Worm (Caenorhabditis elegans) whole organism, L1 larva: ENCODE results near the gene K03H1.13.
A peak's percentile ranks its signal among the peaks of the same experiment; 100 is the strongest.

Experiments
- C16A3.4 ChIP-seq: fragments of 150-350 bp; optimal IDR thresholded peaks from 2 replicates; lab custom pipeline; 2014; ENCODE audit warnings: missing biosample characterization, missing genetic modification characterization
- fkh-10 ChIP-seq: sonication (generic microtip); optimal IDR thresholded peaks from 2 replicates; lab custom pipeline; 2017; ENCODE audit warnings: missing biosample characterization, missing genetic modification reagents, missing genetic modification characterization
- lir-3 ChIP-seq: sonication (generic microtip); optimal IDR thresholded peaks from 2 replicates; lab custom pipeline; 2016; ENCODE audit warnings: mild to moderate bottlenecking, missing genetic modification characterization, moderate library complexity, missing compliant biosample characterization; ENCODE audit not compliant: poor library complexity
- nhr-12 ChIP-seq: sonication (generic microtip); optimal IDR thresholded peaks from 2 replicates; lab custom pipeline; 2017; ENCODE audit warnings: missing biosample characterization, missing genetic modification characterization
- nhr-237 ChIP-seq: fragments of 150-350 bp; optimal IDR thresholded peaks from 2 replicates; lab custom pipeline; 2014; ENCODE audit warnings: missing biosample characterization, missing genetic modification characterization
- nhr-77 ChIP-seq: fragments of 150-350 bp; optimal IDR thresholded peaks from 2 replicates; lab custom pipeline; 2014; ENCODE audit warnings: missing biosample characterization, missing genetic modification characterization
- unc-130 ChIP-seq: fragments of 150-350 bp; optimal IDR thresholded peaks from 2 replicates; lab custom pipeline; 2017; ENCODE audit warnings: missing biosample characterization, missing genetic modification characterization, inconsistent platforms
- unc-62 ChIP-seq: fragments of 150-350 bp; optimal IDR thresholded peaks from 2 replicates; lab custom pipeline; 2014; ENCODE audit warnings: missing biosample characterization, missing genetic modification reagents, missing genetic modification characterization
- ztf-4 ChIP-seq: fragments of 150-350 bp; optimal IDR thresholded peaks from 2 replicates; lab custom pipeline; 2014; ENCODE audit warnings: missing biosample characterization, missing genetic modification characterization

ce11 chrIII:9905307-9905706, 44.8 kb downstream of the K03H1.13 start:
- no peak for TF ChIP-seq unc-130
- peak; percentile 65 for TF ChIP-seq fkh-10 (GFP tag; lab: Kevin White, UChicago)
- no peak for TF ChIP-seq unc-62 (GFP tag; lab: Kevin White, UChicago)
- TF ChIP-seq nhr-77 (tag; lab: Kevin White, UChicago): no peak
- TF ChIP-seq ztf-4 (tag; lab: Kevin White, UChicago): no peak
- TF ChIP-seq nhr-237 (tag; lab: Kevin White, UChicago): no peak
- no peak for TF ChIP-seq C16A3.4
- no peak for TF ChIP-seq nhr-12
- TF ChIP-seq lir-3 (tag; lab: Kevin White, UChicago): no peak
